Worm (Caenorhabditis elegans): ENCODE data around the gene ptrg-1.
A peak's percentile ranks its signal among the peaks of the same experiment; 100 is the strongest.

ce11 chrIV:10157034-10157433 is 37.2 kb downstream of the ptrg-1 start:
- TF ChIP-seq F49E8.2 (tag; optimal IDR thresholded peaks at IDR 0.05; ENCODE audit: insufficient read depth) (peak; percentile 31), let-607 (tag; optimal IDR thresholded peaks at IDR 0.05) (no peak), snpc-1.1 (tag; optimal IDR thresholded peaks at IDR 0.05; ENCODE audit: insufficient read depth) (no peak), lin-35 (GFP tag; optimal IDR thresholded peaks at IDR 0.05) (no peak), unc-62 (GFP tag; optimal IDR thresholded peaks at IDR 0.05) (no peak)

Measured in whole organism, young adult.